Fruit fly (Drosophila melanogaster) whole organism, embryonic: ENCODE data around the gene mirr.

ENCODE experiments used
- CG11456 ChIP-seq: fragments of 200-800 bp; sonication (Bioruptor generic); IDR thresholded peaks from 3 replicates; pipeline ENCODE4 v1.3.6; 2022; ENCODE audit warnings: missing biosample characterization, missing genetic modification characterization
- CG14441 ChIP-seq: fragments of 200-800 bp; sonication (Bioruptor generic); IDR thresholded peaks from 2 replicates; pipeline ENCODE4 v1.3.6; 2022; ENCODE audit warnings: missing biosample characterization, missing genetic modification characterization
- CG15479 ChIP-seq: fragments of 200-800 bp; sonication (Bioruptor generic); optimal IDR thresholded peaks from 3 replicates; lab custom pipeline; 2019; ENCODE audit warnings: missing biosample characterization, mild to moderate bottlenecking, missing genetic modification characterization, moderate library complexity
- CG18764 ChIP-seq: fragments of 200-800 bp; sonication (Bioruptor generic); optimal IDR thresholded peaks from 3 replicates; lab custom pipeline; 2016; ENCODE audit warnings: missing biosample characterization, missing genetic modification characterization
- CG2199 ChIP-seq: fragments of 200-800 bp; sonication (Bioruptor generic); IDR thresholded peaks from 3 replicates; pipeline ENCODE4 v1.3.6; 2022; ENCODE audit warnings: missing biosample characterization, missing genetic modification characterization
- CG32767 ChIP-seq: fragments of 200-800 bp; sonication (Bioruptor generic); IDR thresholded peaks from 2 replicates; pipeline ENCODE4 v1.3.6; 2022; ENCODE audit warnings: missing biosample characterization, missing genetic modification characterization
- CG3281 ChIP-seq: fragments of 200-800 bp; sonication (Bioruptor generic); optimal IDR thresholded peaks from 3 replicates; lab custom pipeline; 2017; ENCODE audit warnings: missing biosample characterization, mild to moderate bottlenecking, missing genetic modification characterization
- CG33213 ChIP-seq: fragments of 200-800 bp; sonication (Bioruptor generic); optimal IDR thresholded peaks from 3 replicates; lab custom pipeline; 2016; ENCODE audit warnings: missing biosample characterization, missing genetic modification characterization
- CG6683 ChIP-seq: fragments of 200-800 bp; sonication (Bioruptor generic); optimal IDR thresholded peaks from 2 replicates; lab custom pipeline; 2017; ENCODE audit warnings: missing biosample characterization, mild to moderate bottlenecking, missing genetic modification characterization, missing genetic modification reagents
- CG7745 ChIP-seq: fragments of 200-800 bp; sonication (Bioruptor generic); optimal IDR thresholded peaks from 2 replicates; lab custom pipeline; 2018; ENCODE audit warnings: missing biosample characterization, mild to moderate bottlenecking, missing genetic modification characterization, moderate library complexity
- CG8089 ChIP-seq: fragments of 200-800 bp; sonication (Bioruptor generic); optimal IDR thresholded peaks from 3 replicates; lab custom pipeline; 2016; ENCODE audit warnings: missing biosample characterization, missing genetic modification characterization
- Deaf1 ChIP-seq: fragments of 200-800 bp; optimal IDR thresholded peaks from 3 replicates; lab custom pipeline; 2019; ENCODE audit warnings: missing biosample characterization, mild to moderate bottlenecking, missing genetic modification characterization, moderate library complexity
- E2f2 ChIP-seq: fragments of 200-800 bp; sonication (Bioruptor generic); IDR thresholded peaks from 2 replicates; pipeline ENCODE4 v1.3.6; 2022; ENCODE audit warnings: missing biosample characterization, missing genetic modification characterization
- Eip74EF ChIP-seq, 2 experiments: fragments of 200-800 bp in 1 of 2; fragments of >200 bp in 1 of 2; sonication (Bioruptor generic) in 1 of 2; optimal IDR thresholded peaks; 2 replicates each; lab custom pipeline; 2017 to 2019; ENCODE audit warnings: missing biosample characterization in 2 of 2, missing genetic modification characterization in 2 of 2, mild to moderate bottlenecking in 1 of 2, moderate library complexity in 1 of 2
- Ets97D ChIP-seq: fragments of 200-800 bp; sonication (Bioruptor generic); optimal IDR thresholded peaks from 3 replicates; lab custom pipeline; 2016; ENCODE audit warnings: missing biosample characterization, missing genetic modification characterization
- GATAe ChIP-seq: fragments of 200-800 bp; sonication (Bioruptor generic); conservative IDR thresholded peaks from 2 replicates; pipeline ENCODE4 v1.3.6; 2022; ENCODE audit warnings: missing biosample characterization, missing genetic modification characterization
- H2.0 ChIP-seq: fragments of 200-800 bp; sonication (Bioruptor generic); IDR thresholded peaks from 2 replicates; pipeline ENCODE4 v1.3.6; 2022; ENCODE audit warnings: missing biosample characterization, missing genetic modification characterization
- Lhr ChIP-seq: fragments of 200-800 bp; sonication (Bioruptor generic); optimal IDR thresholded peaks from 3 replicates; lab custom pipeline; 2017; ENCODE audit warnings: mild to moderate bottlenecking, missing biosample characterization, missing genetic modification reagents, missing genetic modification characterization
- Med ChIP-seq: fragments of 200-800 bp; sonication (Bioruptor generic); peaks from one replicate; lab custom pipeline; 2016; ENCODE audit warnings: missing biosample characterization, missing genetic modification characterization, mild to moderate bottlenecking, inconsistent platforms, moderate library complexity
- Taf1 ChIP-seq: fragments of 200-800 bp; sonication (Bioruptor generic); IDR thresholded peaks from 2 replicates; pipeline ENCODE4 v1.3.6; 2022; ENCODE audit warnings: missing biosample characterization, missing genetic modification characterization
- abd-A ChIP-seq: fragments of 200-800 bp; sonication (Bioruptor generic); optimal IDR thresholded peaks from 3 replicates; lab custom pipeline; 2019; ENCODE audit warnings: missing biosample characterization, mild to moderate bottlenecking, missing genetic modification characterization, moderate library complexity
- bbx ChIP-seq: fragments of 200-800 bp; sonication (Bioruptor generic); IDR thresholded peaks from 2 replicates; pipeline ENCODE4 v1.3.6; 2022; ENCODE audit warnings: missing biosample characterization, missing genetic modification characterization; ENCODE audit not compliant: partially characterized antibody
- bowl ChIP-seq: fragments of 200-800 bp; sonication (Bioruptor generic); IDR thresholded peaks from 2 replicates; pipeline ENCODE4 v1.3.6; 2022; ENCODE audit warnings: missing biosample characterization, missing genetic modification characterization
- crol ChIP-seq: fragments of 200-800 bp; sonication (Bioruptor generic); IDR thresholded peaks from 2 replicates; pipeline ENCODE4 v1.3.6; 2022; ENCODE audit warnings: missing biosample characterization, missing genetic modification characterization
- cwo ChIP-seq: fragments of 200-800 bp; sonication (Bioruptor generic); optimal IDR thresholded peaks from 3 replicates; lab custom pipeline; 2017; ENCODE audit warnings: missing biosample characterization, missing genetic modification characterization, mild to moderate bottlenecking, moderate library complexity, missing genetic modification reagents
- eve ChIP-seq, 2 experiments: fragments of >200 bp; optimal IDR thresholded peaks; 2 replicates each; lab custom pipeline; 2017; ENCODE audit warnings: missing biosample characterization in 2 of 2, missing genetic modification characterization in 2 of 2
- fd3F ChIP-seq: fragments of 200-800 bp; sonication (Bioruptor generic); optimal IDR thresholded peaks from 2 replicates; lab custom pipeline; 2018; ENCODE audit warnings: missing biosample characterization, mild to moderate bottlenecking, missing genetic modification characterization, moderate library complexity
- gfzf ChIP-seq: fragments of 200-800 bp; sonication (Bioruptor generic); optimal IDR thresholded peaks from 2 replicates; lab custom pipeline; 2016; ENCODE audit warnings: missing biosample characterization, mild to moderate bottlenecking, missing genetic modification characterization, moderate library complexity
- grn ChIP-seq: fragments of 200-800 bp; sonication (Bioruptor generic); optimal IDR thresholded peaks from 3 replicates; lab custom pipeline; 2017; ENCODE audit warnings: missing biosample characterization, missing genetic modification characterization
- ham ChIP-seq: fragments of 200-800 bp; sonication (Bioruptor generic); IDR thresholded peaks from 2 replicates; pipeline ENCODE4 v1.3.6; 2022; ENCODE audit warnings: missing biosample characterization, missing genetic modification characterization
- insv ChIP-seq, 2 experiments: fragments of 200-800 bp; sonication (Bioruptor generic); optimal IDR thresholded peaks; 3 replicates each; lab custom pipeline; 2016 to 2018; ENCODE audit warnings: missing biosample characterization in 2 of 2, missing genetic modification characterization in 2 of 2
- kni ChIP-seq: fragments of 200-800 bp; sonication (Bioruptor generic); optimal IDR thresholded peaks from 3 replicates; lab custom pipeline; 2017; ENCODE audit warnings: mild to moderate bottlenecking, missing biosample characterization, missing genetic modification reagents, missing genetic modification characterization
- mirr ChIP-seq: fragments of 200-800 bp; sonication (Bioruptor generic); optimal IDR thresholded peaks from 3 replicates; lab custom pipeline; 2018; ENCODE audit warnings: missing biosample characterization, mild to moderate bottlenecking, missing genetic modification characterization
- oc ChIP-seq: fragments of 200-800 bp; sonication (Bioruptor generic); optimal IDR thresholded peaks from 2 replicates; lab custom pipeline; 2018; ENCODE audit warnings: missing biosample characterization, mild to moderate bottlenecking, missing genetic modification characterization, moderate library complexity
- odd ChIP-seq: fragments of 200-800 bp; sonication (Bioruptor generic); optimal IDR thresholded peaks from 2 replicates; lab custom pipeline; 2017; ENCODE audit warnings: missing biosample characterization, mild to moderate bottlenecking, missing genetic modification characterization
- pros ChIP-seq: fragments of 200-800 bp; sonication (Bioruptor generic); optimal IDR thresholded peaks from 3 replicates; lab custom pipeline; 2019; ENCODE audit warnings: missing biosample characterization, mild to moderate bottlenecking, missing genetic modification characterization, moderate library complexity
- schlank ChIP-seq: fragments of 200-800 bp; sonication (Bioruptor generic); optimal IDR thresholded peaks from 2 replicates; lab custom pipeline; 2018; ENCODE audit warnings: missing biosample characterization, mild to moderate bottlenecking, missing genetic modification characterization
- sd ChIP-seq: fragments of 200-800 bp; sonication (Bioruptor generic); optimal IDR thresholded peaks from 3 replicates; lab custom pipeline; 2018; ENCODE audit warnings: missing biosample characterization, mild to moderate bottlenecking, missing genetic modification characterization, moderate library complexity
- sens ChIP-seq: fragments of 200-800 bp; sonication (Bioruptor generic); peaks from one replicate; lab custom pipeline; 2016; ENCODE audit warnings: missing biosample characterization, missing genetic modification characterization
- sim ChIP-seq: fragments of 200-800 bp; sonication (Bioruptor generic); IDR thresholded peaks from 2 replicates; pipeline ENCODE4 v1.3.6; 2022; ENCODE audit warnings: missing biosample characterization, missing genetic modification characterization
- sima ChIP-seq: fragments of 200-800 bp; sonication (Bioruptor generic); optimal IDR thresholded peaks from 2 replicates; lab custom pipeline; 2016; ENCODE audit warnings: missing biosample characterization, missing genetic modification characterization
- sqz ChIP-seq: fragments of 200-800 bp; sonication (Bioruptor generic); optimal IDR thresholded peaks from 3 replicates; lab custom pipeline; 2018; ENCODE audit warnings: missing biosample characterization, mild to moderate bottlenecking, missing genetic modification characterization
- stc ChIP-seq: fragments of 200-800 bp; sonication (Bioruptor generic); IDR thresholded peaks from 2 replicates; pipeline ENCODE4 v1.3.6; 2022; ENCODE audit warnings: missing biosample characterization, missing genetic modification characterization
- sug ChIP-seq: fragments of 200-800 bp; optimal IDR thresholded peaks from 2 replicates; lab custom pipeline; 2019; ENCODE audit warnings: missing biosample characterization, mild to moderate bottlenecking, missing genetic modification characterization, moderate library complexity
- tll ChIP-seq, 2 experiments: fragments of 200-800 bp in 1 of 2; fragments of >200 bp in 1 of 2; sonication (Bioruptor generic) in 1 of 2; optimal IDR thresholded peaks; 2 replicates each; lab custom pipeline; 2017 to 2019; ENCODE audit warnings: missing biosample characterization in 2 of 2, missing genetic modification characterization in 2 of 2, mild to moderate bottlenecking in 1 of 2, moderate library complexity in 1 of 2
- twi ChIP-seq: fragments of 200-800 bp; optimal IDR thresholded peaks from 2 replicates; lab custom pipeline; 2019; ENCODE audit warnings: missing biosample characterization, mild to moderate bottlenecking, missing genetic modification characterization, moderate library complexity
- vvl ChIP-seq: fragments of 200-800 bp; sonication (Bioruptor generic); IDR thresholded peaks from 2 replicates; pipeline ENCODE4 v1.3.6; 2022; ENCODE audit warnings: missing biosample characterization, missing genetic modification characterization
- z ChIP-seq: fragments of 200-800 bp; sonication (Bioruptor generic); IDR thresholded peaks from 3 replicates; pipeline ENCODE4 v1.3.6; 2022; ENCODE audit warnings: missing biosample characterization, missing genetic modification characterization

Gene mirr

DNA sequence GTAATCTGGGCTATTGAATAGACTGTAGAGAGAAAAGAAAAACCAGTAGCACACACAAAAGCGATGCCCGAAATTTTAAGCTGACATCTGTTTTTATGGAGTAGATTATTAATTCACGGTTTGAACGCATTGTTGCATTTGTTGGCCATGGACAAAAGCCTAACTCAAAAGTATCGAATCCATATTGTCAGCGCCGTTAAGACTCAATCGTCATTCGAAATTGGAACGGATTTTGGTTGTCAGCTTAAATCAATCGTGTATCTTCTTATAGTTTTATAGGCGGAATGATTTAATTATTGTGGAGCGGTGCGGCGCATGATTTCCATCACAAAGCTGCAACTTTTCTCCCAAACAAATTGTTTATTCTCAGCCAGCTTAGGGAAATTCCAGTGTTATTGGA lies 18.0 kb downstream of the mirr start:
- no peak for TF ChIP-seq ham
- TF ChIP-seq sd (tag; lab: Kevin White, UChicago): peak; percentile 2
- no peak for TF ChIP-seq H2.0 (GFP tag; lab: Robert Waterston, UW)
- no peak for TF ChIP-seq grn (GFP tag; lab: Kevin White, UChicago)
- TF ChIP-seq Ets97D (GFP tag; lab: Kevin White, UChicago): no peak
- no peak for TF ChIP-seq CG7745
- no peak for TF ChIP-seq CG14441 (GFP tag; lab: Robert Waterston, UW)
- TF ChIP-seq bowl (GFP tag; lab: Robert Waterston, UW): peak; percentile 29; the same call in 1 of the 2 replicates
- TF ChIP-seq Lhr: no peak
- TF ChIP-seq sug (tag; lab: Kevin White, UChicago): no peak
- no peak for TF ChIP-seq eve (GFP tag; optimal IDR thresholded peaks at IDR 0.05; lab: Kevin White, UChicago)
- no peak for TF ChIP-seq fd3F
- peak; percentile 98 for TF ChIP-seq oc (tag; lab: Kevin White, UChicago)
- no peak for TF ChIP-seq CG8089 (GFP tag; lab: Kevin White, UChicago)
- no peak for TF ChIP-seq CG33213
- no peak for TF ChIP-seq sim (GFP tag; lab: Robert Waterston, UW)
- no peak for TF ChIP-seq GATAe (GFP tag; lab: Robert Waterston, UW)
- TF ChIP-seq abd-A: peak; percentile 61

DNA sequence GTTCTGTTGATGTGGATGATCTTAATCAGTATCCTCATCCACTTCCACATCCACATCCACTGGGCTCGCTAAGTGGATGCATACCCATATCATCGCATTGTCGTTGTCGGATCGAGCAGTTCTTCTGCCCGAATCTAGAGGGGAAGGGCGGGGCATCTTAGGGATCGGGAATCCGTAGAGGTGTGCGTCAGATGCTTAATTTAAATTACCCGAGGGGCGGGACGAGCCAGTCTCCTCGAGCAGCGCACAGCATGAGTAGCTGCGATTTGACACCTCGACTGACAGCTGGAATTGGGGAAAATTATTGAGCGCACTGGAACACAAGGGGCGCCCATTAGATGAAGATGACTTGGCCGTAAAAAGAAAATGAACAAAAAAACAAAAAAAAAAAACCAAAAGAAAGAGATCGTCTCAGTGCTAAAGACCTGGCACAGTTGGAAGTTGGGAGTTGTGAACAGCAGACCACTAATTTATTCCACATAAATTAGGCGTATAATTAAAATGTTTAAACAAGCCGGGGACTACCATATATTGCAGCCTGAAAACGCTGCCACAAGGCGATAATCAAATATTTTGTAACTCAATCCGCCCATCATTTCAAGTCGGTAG lies 21.3 kb downstream of the mirr start:
- TF ChIP-seq sqz (GFP tag; lab: Kevin White, UChicago): peak; percentile 54
- peak; percentile 17; the same call in 1 of the 2 replicates for TF ChIP-seq bbx (GFP tag; lab: Robert Waterston, UW)
- TF ChIP-seq tll (GFP tag; optimal IDR thresholded peaks at IDR 0.05; lab: Kevin White, UChicago): no peak
- TF ChIP-seq vvl: peak; percentile 66
- no peak for TF ChIP-seq insv (GFP tag; optimal IDR thresholded peaks at IDR 0.05; lab: Kevin White, UChicago)
- TF ChIP-seq grn (GFP tag; lab: Kevin White, UChicago): peak; percentile 88
- TF ChIP-seq z: peak; percentile 39; the same call in 1 of the 3 replicates
- TF ChIP-seq twi (tag; lab: Kevin White, UChicago): peak; percentile 5
- TF ChIP-seq E2f2 (GFP tag; lab: Robert Waterston, UW): no peak
- TF ChIP-seq abd-A: peak; percentile 84
- TF ChIP-seq CG3281 (GFP tag; lab: Kevin White, UChicago): no peak
- TF ChIP-seq schlank (tag; lab: Kevin White, UChicago): no peak
- TF ChIP-seq sd (tag; lab: Kevin White, UChicago): peak; percentile 26
- TF ChIP-seq Deaf1 (tag; lab: Kevin White, UChicago): peak; percentile 29
- no peak for TF ChIP-seq CG15479 (GFP tag; lab: Kevin White, UChicago)
- TF ChIP-seq CG18764: no peak
- TF ChIP-seq CG6683 (GFP tag; lab: Kevin White, UChicago): no peak
- TF ChIP-seq CG2199 (GFP tag; lab: Robert Waterston, UW): peak; percentile 88
- no peak for TF ChIP-seq Taf1 (GFP tag; lab: Robert Waterston, UW)
- TF ChIP-seq CG11456: 0 out of 3 replicates have a peak, but pooled peaks have one; percentile 5
- TF ChIP-seq sima: no peak
- no peak for TF ChIP-seq CG32767 (GFP tag; lab: Robert Waterston, UW)
- peak; percentile 80 for TF ChIP-seq crol (GFP tag; lab: Robert Waterston, UW)
- TF ChIP-seq pros (GFP tag; lab: Kevin White, UChicago): peak; percentile 29
- no peak for TF ChIP-seq cwo
- no peak for TF ChIP-seq stc (GFP tag; lab: Robert Waterston, UW)
- TF ChIP-seq H2.0 (GFP tag; lab: Robert Waterston, UW): 0 out of 2 replicates have a peak, but pooled peaks have one; percentile 15
- TF ChIP-seq mirr (GFP tag; lab: Kevin White, UChicago): no peak
- TF ChIP-seq sens (GFP tag; lab: Kevin White, UChicago): peak; percentile 63
- peak; percentile 45 for TF ChIP-seq odd (GFP tag; lab: Kevin White, UChicago)
- TF ChIP-seq Eip74EF (GFP tag; optimal IDR thresholded peaks at IDR 0.05; lab: Kevin White, UChicago): no peak
- TF ChIP-seq Med (GFP tag; lab: Kevin White, UChicago): peak; percentile 20
- peak; percentile 85 for TF ChIP-seq CG7745
- TF ChIP-seq kni: peak; percentile 85
- no peak for TF ChIP-seq gfzf (GFP tag; lab: Kevin White, UChicago)
